Worm (Caenorhabditis elegans): ENCODE measurements around the gene Y55F3BR.10.

Y55F3BR.10 gene

DNA sequence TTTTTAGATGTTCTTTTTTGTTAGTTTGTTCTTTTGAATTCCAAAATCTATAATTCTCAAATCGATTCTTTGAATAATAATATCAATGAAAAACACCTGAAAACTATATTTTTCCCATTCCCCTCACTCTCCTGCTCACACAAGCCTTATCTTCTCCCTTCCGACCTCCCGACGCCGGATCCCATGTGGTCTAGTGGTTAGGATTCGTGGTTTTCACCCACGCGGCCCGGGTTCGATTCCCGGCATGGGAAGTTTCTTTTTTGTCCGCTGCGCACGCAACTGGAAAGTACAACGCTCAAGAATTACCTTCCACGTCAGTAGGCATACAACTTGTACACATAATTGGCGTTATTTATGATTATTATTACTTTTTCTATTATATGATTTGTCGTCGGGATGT, 10.4 kb downstream of the Y55F3BR.10 start (continued):
- TF ChIP-seq hmg-1.2 (GFP tag; IDR thresholded peaks at IDR 0.05): peak; percentile 56
- TF ChIP-seq ztf-3 (GFP tag; optimal IDR thresholded peaks at IDR 0.05): no peak
- peak; percentile 21 for TF ChIP-seq snpc-3.4 (tag; optimal IDR thresholded peaks at IDR 0.05)
- no peak for TF ChIP-seq ztf-22 (GFP tag; optimal IDR thresholded peaks at IDR 0.05)
- peak; percentile 94 for TF ChIP-seq tbp1 (GFP tag; optimal IDR thresholded peaks at IDR 0.05)
- TF ChIP-seq ama-1 (optimal IDR thresholded peaks at IDR 0.05): no peak
- no peak for TF ChIP-seq ama-1 (GFP tag; optimal IDR thresholded peaks at IDR 0.05)
- no peak for TF ChIP-seq Y79H2A.3 (GFP tag; conservative IDR thresholded peaks at IDR 0.05)
- TF ChIP-seq unc-62 (GFP tag; optimal IDR thresholded peaks at IDR 0.05): no peak
- TF ChIP-seq fkh-3 (tag; optimal IDR thresholded peaks at IDR 0.05): no peak
- no peak for TF ChIP-seq nfya-1 (tag; optimal IDR thresholded peaks at IDR 0.05; ENCODE audit: borderline replicate concordance, insufficient read depth)
- no peak for TF ChIP-seq let-607 (tag; optimal IDR thresholded peaks at IDR 0.05)
- TF ChIP-seq aptf-3 (GFP tag; IDR thresholded peaks at IDR 0.05): no peak
- no peak for TF ChIP-seq madf-8 (GFP tag; conservative IDR thresholded peaks at IDR 0.05)
- TF ChIP-seq ceh-27 (GFP tag; optimal IDR thresholded peaks at IDR 0.05): peak; percentile 32
- no peak for TF ChIP-seq C17E4.6 (GFP tag; IDR thresholded peaks at IDR 0.05)
- no peak for TF ChIP-seq F49E8.2 (tag; optimal IDR thresholded peaks at IDR 0.05; ENCODE audit: insufficient read depth)
- no peak for TF ChIP-seq cebp-1 (GFP tag; IDR thresholded peaks at IDR 0.05)
- peak; percentile 36 for TF ChIP-seq cebp-1 (tag; optimal IDR thresholded peaks at IDR 0.05)
- no peak for TF ChIP-seq sptf-2 (GFP tag; optimal IDR thresholded peaks at IDR 0.05)
- no peak for TF ChIP-seq lsy-27 (tag; optimal IDR thresholded peaks at IDR 0.05; ENCODE audit: borderline replicate concordance, insufficient read depth)
- TF ChIP-seq ceh-91 (GFP tag; IDR thresholded peaks at IDR 0.05): no peak
- TF ChIP-seq nhr-179 (tag; optimal IDR thresholded peaks at IDR 0.05): no peak
- no peak for TF ChIP-seq tbx-9 (tag; optimal IDR thresholded peaks at IDR 0.05; ENCODE audit: borderline replicate concordance)
- no peak for TF ChIP-seq cebp-2 (GFP tag; IDR thresholded peaks at IDR 0.05)
- no peak for TF ChIP-seq pha-4 (tag; optimal IDR thresholded peaks at IDR 0.05)
- peak; percentile 30 for TF ChIP-seq ztf-18 (tag; optimal IDR thresholded peaks at IDR 0.05)
- TF ChIP-seq F23B12.7 (tag; optimal IDR thresholded peaks at IDR 0.05; ENCODE audit: insufficient read depth): peak; percentile 90
- no peak for TF ChIP-seq F33H1.4 (GFP tag; IDR thresholded peaks at IDR 0.05)
- peak; percentile 4 for TF ChIP-seq attf-5 (GFP tag; optimal IDR thresholded peaks at IDR 0.05)
- peak; percentile 59 for TF ChIP-seq rpc-1 (optimal IDR thresholded peaks at IDR 0.05)
- peak; percentile 83 for TF ChIP-seq rpc-1 (tag; optimal IDR thresholded peaks at IDR 0.05)
- no peak for TF ChIP-seq chd-7 (tag; optimal IDR thresholded peaks at IDR 0.05)
- no peak for TF ChIP-seq snpc-4 (GFP tag; optimal IDR thresholded peaks at IDR 0.05)
- peak; percentile 6 to 84 (median 60) for TF ChIP-seq snpc-4 (tag; optimal IDR thresholded peaks at IDR 0.05)
- peak; percentile 41 for TF ChIP-seq lin-40 (tag; optimal IDR thresholded peaks at IDR 0.05)
- TF ChIP-seq F10E7.11 (tag; optimal IDR thresholded peaks at IDR 0.05): no peak
- TF ChIP-seq somi-1 (GFP tag; optimal IDR thresholded peaks at IDR 0.05): no peak
- no peak for TF ChIP-seq madf-3 (GFP tag; IDR thresholded peaks at IDR 0.05)
- no peak for TF ChIP-seq Y67H2A.10 (GFP tag; conservative IDR thresholded peaks at IDR 0.05)
- TF ChIP-seq Y53G8AR.9 (GFP tag; conservative IDR thresholded peaks at IDR 0.05): no peak
- TF ChIP-seq hmg-20 (GFP tag; IDR thresholded peaks at IDR 0.05): peak; percentile 53; the same call in 1 of the 2 replicates
- 0 out of 2 replicates have a peak, but pooled peaks have one; percentile 32 for TF ChIP-seq pbrm-1 (GFP tag; IDR thresholded peaks at IDR 0.05)
- TF ChIP-seq xnd-1 (tag; optimal IDR thresholded peaks at IDR 0.05): no peak
- no peak for TF ChIP-seq madf-10 (tag; optimal IDR thresholded peaks at IDR 0.05)
- TF ChIP-seq T07F8.4 (tag; optimal IDR thresholded peaks at IDR 0.05): no peak
- TF ChIP-seq nfyb-1 (GFP tag; IDR thresholded peaks at IDR 0.05): no peak
- peak; percentile 5 for TF ChIP-seq mxl-1 (tag; optimal IDR thresholded peaks at IDR 0.05)
- TF ChIP-seq egl-44 (GFP tag; IDR thresholded peaks at IDR 0.05): no peak
